Fruit fly (Drosophila melanogaster) ovary, adult (tissue): Measurements from ENCODE around the gene Ythdc1.
A peak's percentile ranks its signal among the peaks of the same experiment; 100 is the strongest.

Experiments used
- CG17801 ChIP-seq: fragments of 200-800 bp; optimal IDR thresholded peaks from 2 replicates; lab custom pipeline; 2019; ENCODE audit warnings: missing biosample characterization, mild to moderate bottlenecking, missing genetic modification characterization, moderate library complexity; ENCODE audit not compliant: partially characterized antibody

The Ythdc1 gene

DNA sequence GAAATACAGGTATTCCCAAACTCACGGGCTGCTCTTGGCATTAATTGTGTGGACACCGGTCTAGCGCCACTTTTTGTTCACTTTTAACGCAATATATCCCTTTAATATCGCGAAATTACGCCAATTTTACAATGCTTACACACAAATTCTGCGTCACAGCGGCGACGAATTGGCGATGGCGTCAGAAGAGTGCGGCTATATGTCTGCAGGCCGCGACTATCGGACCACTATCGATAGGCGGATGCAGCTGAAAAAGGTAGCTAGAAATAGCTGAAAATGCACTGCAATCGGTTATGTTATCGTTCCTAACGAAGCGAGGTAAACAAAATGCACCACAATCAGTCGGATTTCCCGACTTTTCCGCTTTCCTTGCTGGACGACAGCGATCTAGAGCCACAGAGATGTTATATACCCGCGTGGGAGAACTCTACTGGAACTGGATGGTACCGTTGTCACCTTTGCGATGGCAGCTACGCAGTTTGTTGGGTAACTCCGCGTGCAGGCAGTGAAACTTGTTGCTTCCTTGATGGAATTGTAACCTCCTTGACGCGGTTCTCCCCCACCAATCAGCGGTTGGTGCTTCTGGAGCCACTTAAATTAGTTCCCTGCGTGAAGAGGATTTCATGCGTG, at the start of gene Ythdc1, which contains the start of gene CG12010:
Ythdc1 (minus strand) TSS at position 177 of the 630 bp plus-strand sequence.
CG12010 (plus strand) TSS at position 289 of the 630 bp plus-strand sequence.
- peak; percentile 48 for TF ChIP-seq CG17801 (GFP tag; lab: Kevin White, UChicago)

DNA sequence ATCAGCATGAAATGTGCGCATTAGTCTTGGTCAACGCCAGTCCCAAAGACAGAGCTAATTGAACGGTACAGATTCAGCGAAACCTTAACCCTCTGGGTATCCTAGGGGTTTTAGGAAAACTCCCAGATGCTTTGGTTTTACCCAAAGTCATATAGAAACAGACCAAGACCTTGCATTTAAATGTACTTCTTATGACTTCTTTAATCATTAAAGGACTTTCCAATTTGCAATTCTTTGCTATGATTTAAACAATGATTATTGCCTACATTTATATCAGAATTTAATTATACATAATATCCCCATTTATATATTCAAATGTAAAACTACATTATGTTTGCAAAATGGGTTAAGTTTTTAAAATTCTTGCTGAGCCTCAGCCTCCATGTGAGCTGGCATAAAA, 49.0 kb upstream of the Ythdc1 start:
- TF ChIP-seq CG17801 (GFP tag; lab: Kevin White, UChicago) = no peak

DNA sequence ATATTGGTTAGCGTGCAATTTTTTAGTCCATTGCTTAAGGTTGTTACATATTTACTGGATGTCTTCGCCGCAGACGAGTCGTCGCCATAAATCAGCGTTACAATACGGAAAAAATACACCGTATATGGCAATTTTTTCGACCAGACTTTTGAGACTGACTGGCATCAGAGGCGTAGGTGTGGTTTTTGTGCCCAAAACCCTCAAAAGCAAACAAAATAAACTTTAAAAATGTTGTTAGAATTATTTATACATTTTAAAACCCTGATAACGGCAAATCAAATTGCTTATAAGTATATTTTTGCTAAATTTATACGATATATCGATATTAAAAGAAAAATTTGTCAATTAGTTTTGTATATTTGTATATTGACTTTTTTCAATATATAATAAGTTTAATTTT, 46.7 kb upstream of the Ythdc1 start:
- no peak for TF ChIP-seq CG17801 (GFP tag; lab: Kevin White, UChicago)

DNA sequence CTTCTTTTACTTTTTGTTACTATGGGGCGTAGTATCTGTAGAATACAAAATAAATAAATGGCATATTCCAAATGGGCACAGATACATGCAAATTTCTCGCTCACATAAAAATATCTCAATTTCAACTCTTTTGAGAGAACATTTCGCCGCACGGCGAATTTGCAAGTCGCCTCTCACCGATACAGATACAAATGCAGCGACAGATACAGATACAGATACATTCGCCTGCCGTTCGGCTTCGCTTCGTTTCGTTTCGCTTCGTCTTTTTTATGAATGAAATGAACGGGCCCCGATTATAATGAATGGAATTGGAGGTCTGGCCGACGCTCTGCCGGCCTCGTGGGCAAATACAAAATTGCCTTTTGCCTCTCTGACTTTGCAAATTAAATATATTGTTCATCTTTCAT, 46.3 kb upstream of the Ythdc1 start:
- TF ChIP-seq CG17801 (GFP tag; lab: Kevin White, UChicago) = no peak

DNA sequence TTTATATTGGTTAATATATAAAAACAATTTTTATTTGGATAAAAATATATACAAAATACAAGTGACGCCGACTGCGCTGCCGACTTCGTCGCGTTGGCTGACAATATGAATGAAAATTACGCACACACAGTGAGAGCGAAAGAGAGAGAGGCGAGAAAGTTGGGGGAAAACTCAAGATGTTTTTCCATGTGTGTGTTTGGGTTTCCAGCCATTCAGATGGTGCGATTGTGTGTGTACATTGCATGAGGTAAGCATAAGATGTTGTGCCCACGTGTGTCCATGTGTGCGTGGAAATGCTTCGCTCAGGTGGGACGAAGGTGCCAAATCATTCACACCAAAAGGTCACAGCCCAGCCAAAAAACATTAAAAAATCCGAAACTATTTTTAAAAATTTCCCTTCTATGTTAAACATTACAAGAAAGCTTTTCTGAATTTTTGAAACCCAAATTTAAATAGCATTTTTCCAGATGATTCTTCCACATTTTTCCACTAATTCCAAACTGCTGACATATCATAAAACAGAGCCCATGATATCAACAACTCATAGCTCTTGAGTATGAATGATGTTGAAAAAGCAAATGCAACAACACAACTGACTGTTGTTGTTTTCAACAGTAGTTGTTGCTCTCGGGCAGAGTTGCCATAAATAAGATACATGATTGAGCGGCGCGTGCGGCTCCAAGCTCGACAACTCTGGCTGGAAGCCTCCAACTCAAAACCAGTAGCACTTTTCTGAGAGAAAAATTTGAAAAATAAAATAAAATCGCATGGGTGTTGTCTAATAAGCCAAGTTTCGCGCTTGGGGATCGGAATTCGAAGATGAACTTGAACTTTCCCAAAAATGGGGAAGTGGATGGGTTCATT, 45.6 kb upstream of the Ythdc1 start:
- TF ChIP-seq CG17801 (GFP tag; lab: Kevin White, UChicago) = no peak

DNA sequence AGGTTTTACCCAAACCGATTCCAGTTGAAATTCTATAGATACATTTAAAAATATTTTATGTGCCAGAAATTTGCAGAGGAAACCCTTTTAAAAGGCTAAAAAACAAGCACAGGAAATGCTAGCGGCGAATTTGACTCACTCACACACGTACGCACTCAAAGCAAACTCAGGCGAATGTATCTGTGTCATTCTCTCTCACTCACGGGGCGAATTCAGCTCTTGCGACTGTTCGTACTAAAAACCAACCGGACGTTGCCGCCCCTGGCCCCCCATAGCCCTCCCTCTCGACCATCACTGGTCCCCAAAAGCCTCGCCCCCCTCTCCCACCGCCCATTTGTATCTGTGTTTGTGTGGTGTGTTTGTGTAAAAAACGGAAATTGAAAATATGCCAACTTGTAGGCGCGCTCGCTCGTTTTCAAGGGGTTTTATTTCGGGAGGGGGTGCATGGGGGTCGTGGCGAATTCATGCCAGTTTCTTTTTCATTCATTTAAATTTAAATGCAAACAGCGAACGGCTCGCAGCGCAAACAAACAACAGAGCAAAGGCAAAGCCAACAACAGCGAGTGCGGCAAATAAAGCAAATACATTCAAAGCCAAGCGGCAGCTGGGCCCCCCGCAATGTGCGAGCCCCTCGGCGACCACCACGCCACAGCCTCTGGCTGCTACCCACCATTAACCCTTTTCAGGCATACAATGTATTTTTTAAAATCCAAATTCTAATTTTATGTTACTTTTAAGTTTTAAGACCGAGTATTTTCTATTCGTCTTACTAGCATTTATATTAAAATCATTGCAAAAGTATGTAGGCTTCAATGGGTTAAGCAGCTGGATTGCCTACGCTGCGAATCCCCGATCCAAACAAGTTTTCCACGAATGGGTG, 44.5 kb upstream of the Ythdc1 start:
- no peak for TF ChIP-seq CG17801 (GFP tag; lab: Kevin White, UChicago)

DNA sequence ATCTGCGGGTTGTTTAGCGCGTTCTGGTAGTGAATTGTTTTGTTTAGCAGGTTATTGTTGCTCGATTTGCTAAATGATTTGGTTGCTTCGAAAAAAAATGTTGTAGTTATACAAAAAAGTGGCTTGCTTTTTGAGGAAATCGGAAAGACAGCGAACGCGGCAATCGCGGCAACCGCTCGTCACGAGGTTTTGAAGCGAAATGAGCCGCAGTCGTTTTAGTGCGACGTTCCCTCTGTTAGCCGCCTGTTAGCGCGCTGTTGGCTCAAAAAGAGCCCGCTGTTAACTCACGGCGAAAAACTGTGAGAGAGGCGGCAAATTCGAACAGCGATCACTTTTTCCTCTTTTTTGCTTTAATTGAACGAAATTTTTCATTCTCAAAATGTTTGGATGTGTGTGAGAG, 43.8 kb upstream of the Ythdc1 start:
- TF ChIP-seq CG17801 (GFP tag; lab: Kevin White, UChicago) = peak; percentile 36

DNA sequence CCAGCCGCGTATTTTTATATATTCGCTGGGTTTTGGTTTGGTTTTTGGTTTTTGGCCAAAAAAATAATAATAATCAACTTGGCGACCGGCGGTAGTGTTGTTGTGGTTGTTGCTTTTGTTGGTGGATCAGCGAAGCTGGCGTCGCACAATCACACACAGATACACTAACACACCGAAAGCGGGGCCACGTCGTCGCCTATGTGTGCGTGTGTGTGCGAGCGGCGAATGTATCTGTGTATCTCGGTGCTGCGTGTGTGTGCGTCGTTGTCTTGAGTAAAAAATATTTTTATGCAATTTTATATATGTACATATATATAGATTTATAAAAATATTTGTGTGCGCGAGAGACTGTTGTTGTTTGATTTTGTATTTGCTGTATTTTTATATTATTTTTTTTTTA, 43.1 kb upstream of the Ythdc1 start:
- TF ChIP-seq CG17801 (GFP tag; lab: Kevin White, UChicago) = no peak

DNA sequence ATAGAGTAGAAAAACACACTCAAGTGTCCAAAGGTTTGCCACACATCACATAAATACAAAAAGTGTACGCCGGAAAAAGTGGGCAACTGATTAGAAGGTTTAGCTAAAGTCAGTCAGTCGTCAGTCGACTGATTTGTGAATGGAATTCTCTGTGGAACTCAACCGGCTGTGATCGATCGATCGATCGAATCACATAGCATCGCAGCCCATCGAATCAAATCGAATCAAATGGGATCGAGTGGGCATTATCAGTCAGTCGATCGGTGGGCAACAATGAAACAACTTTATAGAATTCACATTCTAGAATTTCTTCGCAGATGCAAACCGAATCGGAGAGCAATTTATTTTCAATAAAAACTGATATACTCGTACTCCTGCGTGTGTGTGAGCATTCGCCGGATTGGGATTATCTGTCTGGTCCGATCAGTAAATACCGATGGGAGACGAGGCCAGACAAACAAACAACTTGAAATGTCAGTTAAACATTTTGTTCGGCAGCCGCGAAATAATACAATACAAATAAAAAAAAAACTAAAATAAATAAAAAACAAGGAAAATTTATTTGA, 41.7 kb upstream of the Ythdc1 start:
- TF ChIP-seq CG17801 (GFP tag; lab: Kevin White, UChicago) = no peak

DNA sequence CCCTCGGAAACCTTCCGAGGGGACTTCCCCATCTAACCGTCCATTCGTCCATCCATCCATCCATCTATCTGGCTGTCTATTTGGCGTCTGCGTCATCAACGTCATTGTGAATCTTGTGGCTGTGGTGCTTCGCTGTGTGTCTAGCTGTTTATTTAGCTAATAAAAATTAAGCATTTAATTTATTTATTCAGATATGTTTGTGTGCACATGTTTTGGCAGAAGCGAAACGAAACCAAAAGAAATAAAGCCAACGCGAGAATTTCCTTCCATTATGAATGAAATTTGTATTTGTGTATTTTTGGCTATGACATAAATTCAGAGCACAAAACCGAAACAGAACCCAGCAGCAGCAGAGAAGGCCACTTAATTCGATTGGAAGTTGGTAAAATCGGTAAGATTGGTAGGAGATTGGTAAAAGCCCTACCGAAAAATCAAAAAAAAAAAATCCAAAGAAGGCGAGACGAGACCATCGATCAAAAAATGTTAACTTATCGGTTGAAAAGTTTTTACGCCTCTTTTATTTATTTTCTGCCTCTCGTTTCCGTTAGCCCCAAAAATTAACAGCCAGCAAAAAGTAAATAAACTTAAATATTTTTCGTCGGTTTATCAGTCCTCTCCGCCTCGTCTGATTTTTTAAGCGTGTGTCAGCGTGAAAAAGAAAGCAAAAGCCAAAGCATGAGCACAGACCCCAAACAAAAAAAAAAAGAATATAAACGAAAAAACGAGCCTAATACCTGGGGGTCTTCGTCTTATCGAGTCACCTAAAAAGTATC, 41.0 kb upstream of the Ythdc1 start:
- TF ChIP-seq CG17801 (GFP tag; lab: Kevin White, UChicago) = no peak

DNA sequence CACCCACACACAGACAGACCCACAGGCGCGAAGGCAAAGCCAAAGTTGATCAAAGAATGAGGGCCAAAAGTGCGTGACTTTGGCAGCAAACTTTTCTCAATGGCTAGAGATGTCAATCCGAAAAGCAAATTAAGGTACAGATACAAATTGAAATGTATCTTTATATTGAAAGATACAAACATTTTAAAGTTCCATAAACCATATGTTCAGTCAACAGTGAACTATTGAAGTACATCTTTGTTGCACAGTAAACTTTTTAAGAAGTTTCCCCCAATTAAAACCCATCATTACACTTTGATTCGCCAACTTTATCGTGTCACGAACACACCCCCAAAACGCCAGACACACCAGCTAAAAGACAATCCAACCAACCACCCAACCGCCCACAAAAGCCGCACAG, 37.7 kb upstream of the Ythdc1 start:
- no peak for TF ChIP-seq CG17801 (GFP tag; lab: Kevin White, UChicago)

DNA sequence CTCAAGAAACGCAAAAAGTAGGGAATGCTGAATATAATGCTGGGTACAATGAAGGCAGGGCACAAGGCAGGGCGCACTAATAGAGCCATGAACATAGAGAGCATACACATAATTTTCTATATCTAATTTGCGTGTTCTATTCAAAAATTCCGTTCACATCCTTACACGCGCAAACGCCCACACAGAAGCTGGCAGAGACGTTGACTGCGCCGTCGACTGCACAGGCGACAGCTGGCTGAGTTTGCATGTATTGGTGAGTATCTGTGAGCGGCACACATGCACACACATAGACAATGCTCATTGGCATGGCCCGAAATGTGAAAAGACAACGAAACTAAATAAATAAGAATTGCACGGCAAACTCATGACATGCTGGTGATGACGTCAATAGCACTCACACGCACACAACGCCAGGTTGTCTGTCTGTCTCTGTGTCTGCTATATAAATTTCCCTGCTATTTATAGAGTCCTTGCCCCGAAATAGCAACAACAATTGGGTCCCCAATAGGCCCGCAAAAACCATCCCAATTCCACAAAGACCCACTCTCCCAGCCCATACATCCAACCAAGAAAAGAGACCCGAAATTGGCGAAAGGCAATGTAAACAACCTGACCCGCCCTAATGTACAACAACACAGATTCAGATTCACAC, 37.1 kb upstream of the Ythdc1 start:
- TF ChIP-seq CG17801 (GFP tag; lab: Kevin White, UChicago) = no peak

DNA sequence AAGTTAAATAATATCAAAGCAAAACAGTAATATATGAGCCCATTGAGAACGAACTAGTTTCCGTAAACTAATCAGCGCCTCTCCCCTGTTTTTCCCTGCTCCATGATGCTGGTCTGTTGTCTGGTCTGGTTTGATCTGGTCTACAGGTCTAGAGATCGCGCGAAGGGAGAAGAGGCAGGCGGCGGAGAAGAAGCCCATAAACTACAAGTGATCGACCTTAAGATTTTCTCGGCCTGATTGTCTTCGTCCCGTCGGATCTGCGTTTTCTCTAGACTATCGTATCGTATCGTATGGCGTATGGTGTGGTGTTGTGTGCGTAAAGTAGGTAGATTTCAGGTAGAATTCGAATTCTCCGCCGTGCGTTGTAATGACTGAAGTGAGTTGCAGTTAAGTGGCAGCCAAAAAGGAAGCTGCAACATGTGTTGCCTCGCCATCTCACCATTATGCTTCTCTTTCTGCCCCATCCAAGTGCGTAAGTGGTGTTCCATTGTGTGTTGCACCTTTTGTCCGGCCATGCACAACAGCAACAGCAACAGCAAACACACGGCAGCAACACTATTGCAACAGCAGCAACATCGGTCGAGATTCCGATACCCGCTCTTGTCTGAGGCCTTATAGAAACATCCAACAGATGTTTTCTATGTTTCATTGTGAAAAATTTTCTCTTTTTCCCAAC, 35.8 kb upstream of the Ythdc1 start:
- no peak for TF ChIP-seq CG17801 (GFP tag; lab: Kevin White, UChicago)
